Worm (Caenorhabditis elegans) whole organism, L4 larva: Measurements from ENCODE around the gene sdc-3.
A peak's percentile ranks its signal among the peaks of the same experiment; 100 is the strongest.

Experiments used
- aly-2 ChIP-seq: sonication (generic microtip); optimal IDR thresholded peaks from 2 replicates; lab custom pipeline; 2018; ENCODE audit warnings: missing biosample characterization, missing genetic modification characterization
- fkh-10 ChIP-seq: fragments of 150-350 bp; optimal IDR thresholded peaks from 2 replicates; lab custom pipeline; 2014; ENCODE audit warnings: missing biosample characterization, missing genetic modification reagents, missing genetic modification characterization
- lir-3 ChIP-seq: sonication (generic microtip); optimal IDR thresholded peaks from 2 replicates; lab custom pipeline; 2016; ENCODE audit warnings: mild to moderate bottlenecking, missing genetic modification characterization, missing compliant biosample characterization
- pha-4 ChIP-seq, 2 experiments: fragments of 150-350 bp in 1 of 2; fragments of 200-800 bp in 1 of 2; sonication (Bioruptor generic) in 1 of 2; IDR thresholded peaks in 1 of 2; optimal IDR thresholded peaks in 1 of 2; 2 replicates each; pipeline versions ENCODE4 v1.3.6 to Lab custom; 2014 to 2022; ENCODE audit warnings: missing genetic modification characterization in 2 of 2, missing genetic modification reagents in 2 of 2, missing biosample characterization in 1 of 2, missing compliant biosample characterization in 1 of 2
- snpc-4 ChIP-seq: fragments of 150-350 bp; optimal IDR thresholded peaks from 2 replicates; lab custom pipeline; 2014; ENCODE audit warnings: missing biosample characterization, missing genetic modification characterization
- zag-1 ChIP-seq: fragments of 150-350 bp; optimal IDR thresholded peaks from 2 replicates; lab custom pipeline; 2014; ENCODE audit warnings: missing biosample characterization, missing genetic modification characterization

- TF ChIP-seq zag-1 (no peak), aly-2 (tag; lab: Kevin White, UChicago) (no peak), lir-3 (tag; lab: Kevin White, UChicago) (no peak), snpc-4 (tag; lab: Kevin White, UChicago) (no peak), fkh-10 (GFP tag; lab: Kevin White, UChicago) (peak; percentile 82), pha-4 (GFP tag; IDR thresholded peaks at IDR 0.05; lab: Robert Waterston, UW) (no peak), pha-4 (tag; optimal IDR thresholded peaks at IDR 0.05; lab: Kevin White, UChicago) (no peak)
Observed at ce11 chrV:15074907-15075306, 26.9 kb upstream of the sdc-3 start.
